Fruit fly (Drosophila melanogaster) whole organism, embryonic: Measurements from ENCODE around the gene Osi16.

Experiments
- Ada2b ChIP-seq: fragments of 200-800 bp; sonication (Bioruptor generic); IDR thresholded peaks from 2 replicates; pipeline ENCODE4 v1.3.6; 2022; ENCODE audit warnings: missing biosample characterization, missing genetic modification characterization
- Atf6 ChIP-seq: fragments of 200-800 bp; sonication (Bioruptor generic); IDR thresholded peaks from 2 replicates; pipeline ENCODE4 v1.3.6; 2022; ENCODE audit warnings: missing biosample characterization, missing genetic modification characterization
- Bgb ChIP-seq: fragments of 200-800 bp; sonication (Bioruptor generic); IDR thresholded peaks from 2 replicates; pipeline ENCODE4 v1.3.6; 2022; ENCODE audit warnings: missing biosample characterization, missing genetic modification characterization; ENCODE audit not compliant: partially characterized antibody
- CG10209 ChIP-seq: fragments of 200-800 bp; sonication (Bioruptor generic); optimal IDR thresholded peaks from 3 replicates; lab custom pipeline; 2017; ENCODE audit warnings: missing biosample characterization, mild to moderate bottlenecking, missing genetic modification characterization, missing genetic modification reagents
- CG11696 ChIP-seq: fragments of 200-800 bp; sonication (Bioruptor generic); IDR thresholded peaks from 2 replicates; pipeline ENCODE4 v1.3.6; 2022; ENCODE audit warnings: missing biosample characterization, missing genetic modification characterization
- CG12104 ChIP-seq: fragments of 200-800 bp; sonication (Bioruptor generic); optimal IDR thresholded peaks from 3 replicates; lab custom pipeline; 2016; ENCODE audit warnings: missing biosample characterization, missing genetic modification characterization
- CG12219 ChIP-seq: fragments of 200-800 bp; sonication (Bioruptor generic); optimal IDR thresholded peaks from 3 replicates; lab custom pipeline; 2018; ENCODE audit warnings: missing biosample characterization, mild to moderate bottlenecking, missing genetic modification characterization
- CG13123 ChIP-seq: fragments of 200-800 bp; sonication (Bioruptor generic); optimal IDR thresholded peaks from 2 replicates; lab custom pipeline; 2016; ENCODE audit warnings: missing biosample characterization, missing genetic modification characterization
- CG15073 ChIP-seq: fragments of 200-800 bp; sonication (Bioruptor generic); optimal IDR thresholded peaks from 2 replicates; lab custom pipeline; 2016; ENCODE audit warnings: missing biosample characterization, missing genetic modification characterization
- CG17328 ChIP-seq: fragments of 200-800 bp; sonication (Bioruptor generic); IDR thresholded peaks from 2 replicates; pipeline ENCODE4 v1.3.6; 2022; ENCODE audit warnings: missing biosample characterization, missing genetic modification characterization
- CG17568 ChIP-seq: fragments of 200-800 bp; sonication (Bioruptor generic); optimal IDR thresholded peaks from 2 replicates; lab custom pipeline; 2018; ENCODE audit warnings: missing biosample characterization, mild to moderate bottlenecking, missing genetic modification characterization, moderate library complexity
- CG17802 ChIP-seq: fragments of 200-800 bp; sonication (Bioruptor generic); optimal IDR thresholded peaks from 2 replicates; lab custom pipeline; 2018; ENCODE audit warnings: missing biosample characterization, mild to moderate bottlenecking, missing genetic modification characterization, moderate library complexity
- CG2678 ChIP-seq: fragments of 200-800 bp; sonication (Bioruptor generic); optimal IDR thresholded peaks from 3 replicates; lab custom pipeline; 2019; ENCODE audit warnings: missing biosample characterization, mild to moderate bottlenecking, missing genetic modification characterization, moderate library complexity
- CG3281 ChIP-seq: fragments of 200-800 bp; sonication (Bioruptor generic); optimal IDR thresholded peaks from 3 replicates; lab custom pipeline; 2017; ENCODE audit warnings: missing biosample characterization, mild to moderate bottlenecking, missing genetic modification characterization
- CG33213 ChIP-seq: fragments of 200-800 bp; sonication (Bioruptor generic); optimal IDR thresholded peaks from 3 replicates; lab custom pipeline; 2016; ENCODE audit warnings: missing biosample characterization, missing genetic modification characterization
- CG4282 ChIP-seq: fragments of 200-800 bp; sonication (Bioruptor generic); optimal IDR thresholded peaks from 2 replicates; lab custom pipeline; 2016; ENCODE audit warnings: missing biosample characterization, missing genetic modification characterization
- CG4328 ChIP-seq: fragments of 200-800 bp; sonication (Bioruptor generic); optimal IDR thresholded peaks from 3 replicates; lab custom pipeline; 2017; ENCODE audit warnings: missing biosample characterization, missing genetic modification reagents, missing genetic modification characterization
- CG6175 ChIP-seq: fragments of 200-800 bp; sonication (Bioruptor generic); IDR thresholded peaks from 3 replicates; pipeline ENCODE4 v1.3.6; 2022; ENCODE audit warnings: missing biosample characterization, missing genetic modification characterization
- CG6791 ChIP-seq: fragments of 200-800 bp; sonication (Bioruptor generic); IDR thresholded peaks from 3 replicates; pipeline ENCODE4 v1.3.6; 2022; ENCODE audit warnings: missing biosample characterization, missing genetic modification characterization; ENCODE audit not compliant: partially characterized antibody
- CG7271 ChIP-seq: fragments of 200-800 bp; sonication (Bioruptor generic); optimal IDR thresholded peaks from 2 replicates; lab custom pipeline; 2018; ENCODE audit warnings: missing biosample characterization, mild to moderate bottlenecking, missing genetic modification characterization, moderate library complexity
- CG7357 ChIP-seq: fragments of 200-800 bp; sonication (Bioruptor generic); IDR thresholded peaks from 3 replicates; pipeline ENCODE4 v1.3.6; 2022; ENCODE audit warnings: missing biosample characterization, missing genetic modification characterization
- CG7745 ChIP-seq: fragments of 200-800 bp; sonication (Bioruptor generic); optimal IDR thresholded peaks from 2 replicates; lab custom pipeline; 2018; ENCODE audit warnings: missing biosample characterization, mild to moderate bottlenecking, missing genetic modification characterization, moderate library complexity
- CG8089 ChIP-seq: fragments of 200-800 bp; sonication (Bioruptor generic); optimal IDR thresholded peaks from 3 replicates; lab custom pipeline; 2016; ENCODE audit warnings: missing biosample characterization, missing genetic modification characterization
- CG8290 ChIP-seq, 3 experiments: fragments of 200-800 bp; sonication (Bioruptor generic); optimal IDR thresholded peaks; 2 replicates each; lab custom pipeline; 2016 to 2019; ENCODE audit warnings: missing biosample characterization in 3 of 3, missing genetic modification characterization in 3 of 3, mild to moderate bottlenecking in 2 of 3, moderate library complexity in 1 of 3
- CG8359 ChIP-seq: fragments of 200-800 bp; sonication (Bioruptor generic); optimal IDR thresholded peaks from 2 replicates; lab custom pipeline; 2017; ENCODE audit warnings: missing biosample characterization, mild to moderate bottlenecking, missing genetic modification characterization, borderline replicate concordance
- CG8478 ChIP-seq: fragments of >200 bp; optimal IDR thresholded peaks from 2 replicates; lab custom pipeline; 2018
- CG9817 ChIP-seq: fragments of 200-800 bp; sonication (Bioruptor generic); optimal IDR thresholded peaks from 2 replicates; lab custom pipeline; 2018; ENCODE audit warnings: missing biosample characterization, mild to moderate bottlenecking, missing genetic modification characterization, moderate library complexity
- Dfd ChIP-seq, 2 experiments: fragments of >200 bp; optimal IDR thresholded peaks; 2 replicates each; lab custom pipeline; 2017; ENCODE audit warnings: missing biosample characterization in 2 of 2, missing genetic modification characterization in 2 of 2
- Hand ChIP-seq: fragments of 200-800 bp; sonication (Bioruptor generic); optimal IDR thresholded peaks from 2 replicates; lab custom pipeline; 2017; ENCODE audit warnings: mild to moderate bottlenecking, missing biosample characterization, missing genetic modification reagents, missing genetic modification characterization
- Med ChIP-seq: fragments of 200-800 bp; sonication (Bioruptor generic); peaks from one replicate; lab custom pipeline; 2016; ENCODE audit warnings: missing biosample characterization, missing genetic modification characterization, mild to moderate bottlenecking, inconsistent platforms, moderate library complexity
- Mes4 ChIP-seq: fragments of 200-800 bp; sonication (Bioruptor generic); optimal IDR thresholded peaks from 2 replicates; lab custom pipeline; 2016; ENCODE audit warnings: missing biosample characterization, missing genetic modification characterization
- Mrtf ChIP-seq: fragments of 200-800 bp; sonication (Bioruptor generic); IDR thresholded peaks from 3 replicates; pipeline ENCODE4 v1.3.6; 2022; ENCODE audit warnings: missing biosample characterization, missing genetic modification characterization
- Sox102F ChIP-seq: fragments of 200-800 bp; sonication (Bioruptor generic); optimal IDR thresholded peaks from 2 replicates; lab custom pipeline; 2018; ENCODE audit warnings: missing biosample characterization, mild to moderate bottlenecking, missing genetic modification characterization, moderate library complexity
- TFAM ChIP-seq: fragments of 200-800 bp; sonication (Bioruptor generic); optimal IDR thresholded peaks from 2 replicates; lab custom pipeline; 2017; ENCODE audit warnings: missing biosample characterization, missing genetic modification characterization, inconsistent platforms
- amos ChIP-seq: fragments of 200-800 bp; sonication (Bioruptor generic); IDR thresholded peaks from 2 replicates; pipeline ENCODE4 v1.3.6; 2022; ENCODE audit warnings: missing biosample characterization, missing genetic modification characterization; ENCODE audit not compliant: partially characterized antibody
- ato ChIP-seq: fragments of 200-800 bp; sonication (Bioruptor generic); IDR thresholded peaks from 2 replicates; pipeline ENCODE4 v1.3.6; 2022; ENCODE audit warnings: missing biosample characterization, missing genetic modification characterization; ENCODE audit not compliant: partially characterized antibody
- bbx ChIP-seq: fragments of 200-800 bp; sonication (Bioruptor generic); IDR thresholded peaks from 2 replicates; pipeline ENCODE4 v1.3.6; 2022; ENCODE audit warnings: missing biosample characterization, missing genetic modification characterization; ENCODE audit not compliant: partially characterized antibody
- cad ChIP-seq: fragments of >200 bp; optimal IDR thresholded peaks from 2 replicates; lab custom pipeline; 2017; ENCODE audit warnings: missing biosample characterization, missing genetic modification characterization
- hth ChIP-seq: fragments of >200 bp; optimal IDR thresholded peaks from 2 replicates; lab custom pipeline; 2017; ENCODE audit warnings: inconsistent platforms
- lab ChIP-seq: fragments of 200-800 bp; sonication (Bioruptor generic); optimal IDR thresholded peaks from 3 replicates; lab custom pipeline; 2017; ENCODE audit warnings: missing biosample characterization, missing genetic modification characterization, mild to moderate bottlenecking, moderate library complexity, missing genetic modification reagents
- luna ChIP-seq: fragments of 200-800 bp; sonication (Bioruptor generic); optimal IDR thresholded peaks from 2 replicates; lab custom pipeline; 2016; ENCODE audit warnings: missing biosample characterization, missing genetic modification characterization
- maf-S ChIP-seq: fragments of 200-800 bp; sonication (Bioruptor generic); optimal IDR thresholded peaks from 2 replicates; lab custom pipeline; 2016; ENCODE audit warnings: missing biosample characterization, missing genetic modification characterization
- nau ChIP-seq: fragments of 200-800 bp; sonication (Bioruptor generic); optimal IDR thresholded peaks from 3 replicates; lab custom pipeline; 2017; ENCODE audit warnings: missing biosample characterization, mild to moderate bottlenecking, missing genetic modification characterization, missing genetic modification reagents
- org-1 ChIP-seq: fragments of 200-800 bp; sonication (Bioruptor generic); optimal IDR thresholded peaks from 2 replicates; lab custom pipeline; 2017; ENCODE audit warnings: missing biosample characterization, missing genetic modification characterization
- pb ChIP-seq: fragments of 200-800 bp; sonication (Bioruptor generic); optimal IDR thresholded peaks from 3 replicates; lab custom pipeline; 2016; ENCODE audit warnings: missing biosample characterization, missing genetic modification characterization
- pzg ChIP-seq: fragments of 200-800 bp; sonication (Bioruptor generic); optimal IDR thresholded peaks from 3 replicates; lab custom pipeline; 2018; ENCODE audit warnings: missing biosample characterization, mild to moderate bottlenecking, missing genetic modification characterization, moderate library complexity
- schlank ChIP-seq: fragments of 200-800 bp; sonication (Bioruptor generic); optimal IDR thresholded peaks from 2 replicates; lab custom pipeline; 2018; ENCODE audit warnings: missing biosample characterization, mild to moderate bottlenecking, missing genetic modification characterization
- sima ChIP-seq: fragments of 200-800 bp; sonication (Bioruptor generic); optimal IDR thresholded peaks from 2 replicates; lab custom pipeline; 2016; ENCODE audit warnings: missing biosample characterization, missing genetic modification characterization
- so ChIP-seq: fragments of 200-800 bp; sonication (Bioruptor generic); IDR thresholded peaks from 3 replicates; pipeline ENCODE4 v1.3.6; 2022; ENCODE audit warnings: missing biosample characterization, missing genetic modification characterization
- usp ChIP-seq: fragments of >200 bp; optimal IDR thresholded peaks from 2 replicates; lab custom pipeline; 2017; ENCODE audit warnings: missing biosample characterization, missing genetic modification characterization

Osi16 gene

DNA sequence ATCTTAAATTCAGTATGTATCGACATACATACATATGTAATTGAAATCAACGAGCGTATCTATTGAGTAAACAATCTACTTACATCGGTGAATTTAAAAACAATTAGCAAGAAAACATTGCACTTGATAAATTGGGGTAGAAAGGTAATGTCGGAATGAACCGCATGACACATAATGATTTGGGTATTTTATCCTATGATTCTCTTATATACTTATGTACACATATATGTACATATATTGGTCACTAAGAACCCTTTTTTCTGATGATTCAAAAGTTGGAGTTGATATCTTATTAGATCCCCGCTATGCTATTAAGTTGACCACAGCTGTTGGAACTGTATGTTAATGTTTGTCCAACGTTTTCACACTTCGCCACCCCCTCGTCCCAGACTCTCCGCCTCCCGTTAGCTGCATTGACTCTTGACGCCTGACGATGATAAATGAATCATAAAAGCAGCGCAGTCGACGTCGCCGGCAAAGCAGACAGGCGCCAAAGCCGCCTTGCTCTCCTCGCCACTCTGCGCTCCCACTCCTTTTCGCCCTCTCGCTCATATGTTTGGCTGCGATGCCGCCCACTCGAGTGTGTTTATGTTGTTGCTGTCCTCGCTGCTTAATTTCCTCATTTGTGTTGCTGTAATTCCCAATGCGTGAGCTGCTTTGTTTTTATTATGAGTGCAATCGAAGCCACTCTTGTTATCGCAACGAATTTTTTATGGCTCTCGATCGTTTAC is 48.0 kb downstream of the Osi16 start (continued):
- TF ChIP-seq Sox102F (GFP tag; lab: Kevin White, UChicago) (peak; percentile 54), luna (GFP tag; lab: Kevin White, UChicago) (no peak), CG7745 (tag; lab: Kevin White, UChicago) (no peak), CG6791 (GFP tag; lab: Robert Waterston, UW) (no peak), CG7357 (GFP tag; lab: Robert Waterston, UW) (no peak), Bgb (0 out of 2 replicates have a peak, but pooled peaks have one; percentile 14), CG13123 (GFP tag; lab: Kevin White, UChicago) (no peak), CG12104 (GFP tag; lab: Kevin White, UChicago) (peak; percentile 13), pzg (GFP tag; lab: Kevin White, UChicago) (no peak), CG4328 (GFP tag; lab: Kevin White, UChicago) (no peak), Ada2b (GFP tag; lab: Robert Waterston, UW) (no peak), CG8290 (GFP tag; optimal IDR thresholded peaks at IDR 0.05; lab: Kevin White, UChicago) (no peak), CG8290 (tag; optimal IDR thresholded peaks at IDR 0.05; lab: Kevin White, UChicago) (no peak), so (GFP tag; lab: Robert Waterston, UW) (no peak), CG8359 (GFP tag; lab: Kevin White, UChicago) (no peak), CG33213 (no peak), CG12219 (GFP tag; lab: Kevin White, UChicago) (no peak), sima (no peak), CG2678 (tag; lab: Kevin White, UChicago) (peak; percentile 65), CG6175 (GFP tag; lab: Robert Waterston, UW) (no peak), lab (no peak), CG10209 (peak; percentile 40), ato (GFP tag; lab: Robert Waterston, UW) (no peak), CG8089 (no peak), CG9817 (tag; lab: Kevin White, UChicago) (no peak), Atf6 (GFP tag; lab: Robert Waterston, UW) (no peak), CG17328 (GFP tag; lab: Robert Waterston, UW) (no peak), Mrtf (GFP tag; lab: Robert Waterston, UW) (no peak), TFAM (GFP tag; lab: Kevin White, UChicago) (no peak), Dfd (GFP tag; optimal IDR thresholded peaks at IDR 0.05; lab: Kevin White, UChicago) (no peak), hth (lab: Kevin White, UChicago) (no peak), Mes4 (GFP tag; lab: Kevin White, UChicago) (no peak), pb (GFP tag; lab: Kevin White, UChicago) (no peak), CG17568 (GFP tag; lab: Kevin White, UChicago) (peak; percentile 7), CG7271 (tag; lab: Kevin White, UChicago) (no peak), cad (GFP tag; lab: Kevin White, UChicago) (no peak), org-1 (GFP tag; lab: Kevin White, UChicago) (peak; percentile 54), maf-S (no peak), Med (peak; percentile 54), usp (GFP tag; lab: Kevin White, UChicago) (no peak), CG17802 (tag; lab: Kevin White, UChicago) (no peak), schlank (tag; lab: Kevin White, UChicago) (no peak), bbx (GFP tag; lab: Robert Waterston, UW) (no peak), CG15073 (GFP tag; lab: Kevin White, UChicago) (no peak), CG3281 (GFP tag; lab: Kevin White, UChicago) (peak; percentile 28), CG4282 (no peak), amos (GFP tag; lab: Robert Waterston, UW) (no peak), Hand (no peak), CG8478 (no peak), CG11696 (GFP tag; lab: Robert Waterston, UW) (peak; percentile 68), nau (GFP tag; lab: Kevin White, UChicago) (peak; percentile 33)
